Worm (Caenorhabditis elegans): Measurements from ENCODE around the gene nhr-135.

Gene nhr-135

ce11 chrV:7060396-7060795, 33.2 kb downstream of the nhr-135 start, which contains the start of the genes Y57E12AL.6 and Y57E12AL.1 (continued):
- no peak for TF ChIP-seq ceh-62 (tag; optimal IDR thresholded peaks at IDR 0.05)
- no peak for TF ChIP-seq ces-1 (GFP tag; optimal IDR thresholded peaks at IDR 0.05)
- TF ChIP-seq zip-2 (tag; optimal IDR thresholded peaks at IDR 0.05) = no peak
- TF ChIP-seq lin-29 (GFP tag; IDR thresholded peaks at IDR 0.05) = no peak
- TF ChIP-seq pqm-1 (tag; optimal IDR thresholded peaks at IDR 0.05) = no peak
- peak; percentile 56 for TF ChIP-seq nhr-6 (tag; optimal IDR thresholded peaks at IDR 0.05)
- peak; percentile 93 for TF ChIP-seq aha-1 (tag)
- TF ChIP-seq nhr-11 (tag; optimal IDR thresholded peaks at IDR 0.05) = peak; percentile 72
- TF ChIP-seq vab-7 (GFP tag; IDR thresholded peaks at IDR 0.05) = no peak
- TF ChIP-seq arid-1 (GFP tag; conservative IDR thresholded peaks at IDR 0.05) = no peak
- TF ChIP-seq mdl-1 (tag; optimal IDR thresholded peaks at IDR 0.05) = peak in 1 of 2 experiments; percentile 65
- peak; percentile 72 for TF ChIP-seq ceh-20 (GFP tag; IDR thresholded peaks at IDR 0.05)
- no peak for TF ChIP-seq F49E8.2 (tag; optimal IDR thresholded peaks at IDR 0.05; ENCODE audit: borderline replicate concordance)
- peak; percentile 62 for TF ChIP-seq lin-13 (GFP tag; optimal IDR thresholded peaks at IDR 0.05)
- TF ChIP-seq ZK337.2 (GFP tag; IDR thresholded peaks at IDR 0.05) = no peak
- peak in 1 of 2 experiments; percentile 43 for TF ChIP-seq hif-1 (tag; optimal IDR thresholded peaks at IDR 0.05)
- TF ChIP-seq D1046.2 (GFP tag; IDR thresholded peaks at IDR 0.05) = no peak
- no peak for TF ChIP-seq egl-27 (tag; optimal IDR thresholded peaks at IDR 0.05)
- TF ChIP-seq zag-1 (tag; optimal IDR thresholded peaks at IDR 0.05) = no peak
- TF ChIP-seq zfp-3 (GFP tag; conservative IDR thresholded peaks at IDR 0.05) = 0 out of 2 replicates have a peak, but pooled peaks have one; percentile 67
- peak; percentile 78 for TF ChIP-seq rbr-2 (tag; optimal IDR thresholded peaks at IDR 0.05)
- TF ChIP-seq dmd-9 (GFP tag; IDR thresholded peaks at IDR 0.05) = peak; percentile 66; the same call in 1 of the 2 replicates
- peak; percentile 64 for TF ChIP-seq T26A8.4 (GFP tag; IDR thresholded peaks at IDR 0.05)
- no peak for TF ChIP-seq tra-1 (GFP tag; IDR thresholded peaks at IDR 0.05)
- TF ChIP-seq ceh-44 (GFP tag; IDR thresholded peaks at IDR 0.05) = no peak
- no peak for TF ChIP-seq daf-16 (GFP tag; optimal IDR thresholded peaks at IDR 0.05)
- TF ChIP-seq daf-16 (tag; optimal IDR thresholded peaks at IDR 0.05) = peak; percentile 64
- TF ChIP-seq T20F7.1 (GFP tag; optimal IDR thresholded peaks at IDR 0.05) = peak; percentile 71
- no peak for TF ChIP-seq cey-2 (tag; optimal IDR thresholded peaks at IDR 0.05; ENCODE audit: borderline replicate concordance, insufficient read depth)
- TF ChIP-seq mes-2 (tag; optimal IDR thresholded peaks at IDR 0.05; ENCODE audit: poor library complexity, severe bottlenecking) = peak; percentile 88
- TF ChIP-seq jun-1 (tag; optimal IDR thresholded peaks at IDR 0.05) = peak; percentile 18
- peak; percentile 11 for TF ChIP-seq F37D6.2 (tag; optimal IDR thresholded peaks at IDR 0.05)
- peak; percentile 76 for TF ChIP-seq mxl-3 (GFP tag; optimal IDR thresholded peaks at IDR 0.05)
- no peak for TF ChIP-seq Y105C5A.15 (GFP tag; IDR thresholded peaks at IDR 0.05)
- TF ChIP-seq snpc-1.2 (GFP tag; IDR thresholded peaks at IDR 0.05) = no peak
- peak; percentile 60 for TF ChIP-seq duxl-1 (tag; optimal IDR thresholded peaks at IDR 0.05; ENCODE audit: poor library complexity)
- TF ChIP-seq nhr-77 (tag; optimal IDR thresholded peaks at IDR 0.05) = peak; percentile 88
- TF ChIP-seq Y75B8A.6 (GFP tag; IDR thresholded peaks at IDR 0.05) = no peak
- TF ChIP-seq R02D3.7 (tag; optimal IDR thresholded peaks at IDR 0.05) = no peak

- TF ChIP-seq hlh-30 (tag; optimal IDR thresholded peaks at IDR 0.05; ENCODE audit: insufficient read depth) = no peak
- TF ChIP-seq snpc-1.2 (GFP tag; IDR thresholded peaks at IDR 0.05) = 0 out of 2 replicates have a peak, but pooled peaks have one; percentile 26
- TF ChIP-seq fkh-10 (GFP tag; optimal IDR thresholded peaks at IDR 0.05) = no peak
- TF ChIP-seq daf-16 (GFP tag; optimal IDR thresholded peaks at IDR 0.05) = no peak
- TF ChIP-seq daf-16 (tag; optimal IDR thresholded peaks at IDR 0.05) = no peak
- TF ChIP-seq dmd-8 (GFP tag; IDR thresholded peaks at IDR 0.05) = no peak
- TF ChIP-seq unc-130 (GFP tag; optimal IDR thresholded peaks at IDR 0.05) = no peak
- no peak for TF ChIP-seq ceh-32 (tag; optimal IDR thresholded peaks at IDR 0.05; ENCODE audit: poor library complexity)
- TF ChIP-seq F10B5.3 (tag; optimal IDR thresholded peaks at IDR 0.05) = no peak
- TF ChIP-seq nhr-76 (tag; optimal IDR thresholded peaks at IDR 0.05) = no peak
- no peak for TF ChIP-seq lin-15B (tag; optimal IDR thresholded peaks at IDR 0.05)
- TF ChIP-seq hlh-11 (tag; optimal IDR thresholded peaks at IDR 0.05) = no peak
- peak; percentile 84 for TF ChIP-seq aha-1 (tag)
- peak in 1 of 2 experiments; percentile 88 for TF ChIP-seq unc-62 (GFP tag; optimal IDR thresholded peaks at IDR 0.05 in 1 of 2)
- TF ChIP-seq unc-62 (tag; optimal IDR thresholded peaks at IDR 0.05) = no peak
- no peak for TF ChIP-seq daf-19 (GFP tag; conservative IDR thresholded peaks at IDR 0.05)
- no peak for TF ChIP-seq snpc-4 (tag; optimal IDR thresholded peaks at IDR 0.05)
- 0 out of 2 replicates have a peak, but pooled peaks have one; percentile 11 for TF ChIP-seq ctbp-1 (GFP tag; IDR thresholded peaks at IDR 0.05)
- no peak for TF ChIP-seq zag-1 (tag; optimal IDR thresholded peaks at IDR 0.05)
Observed at ce11 chrV:7059350-7059749, 34.2 kb downstream of the nhr-135 start, which contains the start of gene mdt-6. Gene mdt-6, minus strand, starts transcription at chrV:7059624.
